Worm (Caenorhabditis elegans) whole organism, L3 larva: ENCODE results near the gene rbm-22.

ENCODE experiments used
- R02D3.7 ChIP-seq: fragments of 150-350 bp; optimal IDR thresholded peaks from 2 replicates; lab custom pipeline; 2014; ENCODE audit warnings: missing biosample characterization, missing genetic modification characterization
- ZK546.5 ChIP-seq: sonication (generic microtip); optimal IDR thresholded peaks from 2 replicates; lab custom pipeline; 2017; ENCODE audit warnings: missing biosample characterization, missing genetic modification characterization
- aly-2 ChIP-seq: fragments of 150-350 bp; optimal IDR thresholded peaks from 2 replicates; lab custom pipeline; 2014; ENCODE audit warnings: missing biosample characterization, missing genetic modification characterization
- ama-1 ChIP-seq: fragments of 150-350 bp; optimal IDR thresholded peaks from 2 replicates; lab custom pipeline; 2018
- ceh-16 ChIP-seq: sonication (generic microtip); optimal IDR thresholded peaks from 2 replicates; lab custom pipeline; 2017; ENCODE audit warnings: missing biosample characterization, missing genetic modification characterization
- ceh-28 ChIP-seq: fragments of 150-350 bp; optimal IDR thresholded peaks from 2 replicates; lab custom pipeline; 2014; ENCODE audit warnings: missing biosample characterization, missing genetic modification reagents, missing genetic modification characterization
- daf-12 ChIP-seq: fragments of 150-350 bp; optimal IDR thresholded peaks from 2 replicates; lab custom pipeline; 2014; ENCODE audit warnings: missing biosample characterization, missing genetic modification reagents, missing genetic modification characterization
- egl-5 ChIP-seq: fragments of 150-350 bp; optimal IDR thresholded peaks from 2 replicates; lab custom pipeline; 2017; ENCODE audit warnings: missing biosample characterization, missing genetic modification reagents, missing genetic modification characterization, inconsistent platforms
- elt-1 ChIP-seq: fragments of 150-350 bp; optimal IDR thresholded peaks from 2 replicates; lab custom pipeline; 2014; ENCODE audit warnings: missing biosample characterization, missing genetic modification characterization
- eor-1 ChIP-seq, 2 experiments: fragments of 150-350 bp; optimal IDR thresholded peaks; 2 replicates each; lab custom pipeline; 2014 to 2018; ENCODE audit warnings: missing biosample characterization in 2 of 2, missing genetic modification characterization in 2 of 2
- fkh-2 ChIP-seq: fragments of 150-350 bp; optimal IDR thresholded peaks from 2 replicates; lab custom pipeline; 2014; ENCODE audit warnings: missing biosample characterization, missing genetic modification reagents, missing genetic modification characterization
- hmg-11 ChIP-seq: sonication (generic microtip); optimal IDR thresholded peaks from 2 replicates; lab custom pipeline; 2016; ENCODE audit warnings: missing genetic modification characterization, missing compliant biosample characterization
- jun-1 ChIP-seq: fragments of 150-350 bp; optimal IDR thresholded peaks from 2 replicates; lab custom pipeline; 2014; ENCODE audit warnings: missing biosample characterization, missing genetic modification reagents, missing genetic modification characterization
- lin-15B ChIP-seq: fragments of 150-350 bp; optimal IDR thresholded peaks from 2 replicates; lab custom pipeline; 2014; ENCODE audit warnings: missing biosample characterization, missing genetic modification characterization
- lin-39 ChIP-seq: fragments of 150-350 bp; optimal IDR thresholded peaks from 2 replicates; lab custom pipeline; 2018; ENCODE audit warnings: missing biosample characterization, missing genetic modification reagents, missing genetic modification characterization
- lsy-12 ChIP-seq: sonication (generic microtip); optimal IDR thresholded peaks from 2 replicates; lab custom pipeline; 2016; ENCODE audit warnings: mild to moderate bottlenecking, missing genetic modification characterization, missing compliant biosample characterization
- mdl-1 ChIP-seq: fragments of 150-350 bp; optimal IDR thresholded peaks from 2 replicates; lab custom pipeline; 2014; ENCODE audit warnings: missing biosample characterization, missing genetic modification characterization
- mml-1 ChIP-seq: fragments of 150-350 bp; sonication (generic microtip); optimal IDR thresholded peaks from 3 replicates; lab custom pipeline; 2014; ENCODE audit warnings: missing biosample characterization, missing genetic modification characterization
- nhr-11 ChIP-seq: fragments of 150-350 bp; optimal IDR thresholded peaks from 2 replicates; lab custom pipeline; 2014; ENCODE audit warnings: missing biosample characterization, missing genetic modification characterization
- nhr-12 ChIP-seq: fragments of 150-350 bp; optimal IDR thresholded peaks from 2 replicates; lab custom pipeline; 2014; ENCODE audit warnings: missing biosample characterization, missing genetic modification characterization
- nhr-23 ChIP-seq: fragments of 150-350 bp; optimal IDR thresholded peaks from 2 replicates; lab custom pipeline; 2014; ENCODE audit warnings: missing biosample characterization, missing genetic modification reagents, missing genetic modification characterization
- nhr-237 ChIP-seq: fragments of 150-350 bp; optimal IDR thresholded peaks from 2 replicates; lab custom pipeline; 2014; ENCODE audit warnings: missing biosample characterization, missing genetic modification characterization
- nhr-28 ChIP-seq: fragments of 150-350 bp; optimal IDR thresholded peaks from 2 replicates; lab custom pipeline; 2014; ENCODE audit warnings: missing biosample characterization, missing genetic modification characterization
- nhr-43 ChIP-seq: sonication (generic microtip); optimal IDR thresholded peaks from 2 replicates; lab custom pipeline; 2016; ENCODE audit warnings: mild to moderate bottlenecking, missing genetic modification characterization, missing compliant biosample characterization; ENCODE audit not compliant: poor library complexity, severe bottlenecking
- nhr-67 ChIP-seq: fragments of 150-350 bp; optimal IDR thresholded peaks from 2 replicates; lab custom pipeline; 2014; ENCODE audit warnings: missing biosample characterization, missing genetic modification characterization
- nhr-76 ChIP-seq: fragments of 150-350 bp; sonication (generic microtip); optimal IDR thresholded peaks from 5 replicates; lab custom pipeline; 2014; ENCODE audit warnings: missing biosample characterization, missing genetic modification characterization
- nhr-77 ChIP-seq: fragments of 150-350 bp; optimal IDR thresholded peaks from 2 replicates; lab custom pipeline; 2014; ENCODE audit warnings: missing biosample characterization, missing genetic modification characterization
- pha-4 ChIP-seq: fragments of 150-350 bp; optimal IDR thresholded peaks from 2 replicates; lab custom pipeline; 2014; ENCODE audit warnings: missing biosample characterization, missing genetic modification reagents, missing genetic modification characterization
- sea-2 ChIP-seq: fragments of 150-350 bp; sonication (generic microtip); optimal IDR thresholded peaks from 4 replicates; lab custom pipeline; 2014; ENCODE audit warnings: missing biosample characterization, missing genetic modification reagents, missing genetic modification characterization
- skn-1 ChIP-seq: fragments of 150-350 bp; optimal IDR thresholded peaks from 2 replicates; lab custom pipeline; 2014; ENCODE audit warnings: missing biosample characterization, missing genetic modification characterization
- tbx-2 ChIP-seq: sonication (generic microtip); optimal IDR thresholded peaks from 2 replicates; lab custom pipeline; 2016; ENCODE audit warnings: mild to moderate bottlenecking, missing genetic modification characterization, missing compliant biosample characterization
- unc-39 ChIP-seq: sonication (generic microtip); optimal IDR thresholded peaks from 4 replicates; lab custom pipeline; 2017; ENCODE audit warnings: missing biosample characterization, missing genetic modification characterization
- unc-62 ChIP-seq: fragments of 150-350 bp; sonication (generic microtip); optimal IDR thresholded peaks from 4 replicates; lab custom pipeline; 2014; ENCODE audit warnings: missing biosample characterization, missing genetic modification reagents, missing genetic modification characterization
- ztf-11 ChIP-seq: fragments of 150-350 bp; optimal IDR thresholded peaks from 2 replicates; lab custom pipeline; 2014; ENCODE audit warnings: missing biosample characterization, missing genetic modification characterization

rbm-22 gene

ce11 chrIV:10894255-10894654 is 33.1 kb downstream of the rbm-22 start, which contains the start of gene srlf-14:
TSS of gene srlf-14 (minus strand) at chrIV:10894355.
- TF ChIP-seq lin-39, result no peak
- TF ChIP-seq unc-39 (tag; lab: Kevin White, UChicago), result no peak
- TF ChIP-seq nhr-43 (tag; lab: Kevin White, UChicago), result no peak

DNA sequence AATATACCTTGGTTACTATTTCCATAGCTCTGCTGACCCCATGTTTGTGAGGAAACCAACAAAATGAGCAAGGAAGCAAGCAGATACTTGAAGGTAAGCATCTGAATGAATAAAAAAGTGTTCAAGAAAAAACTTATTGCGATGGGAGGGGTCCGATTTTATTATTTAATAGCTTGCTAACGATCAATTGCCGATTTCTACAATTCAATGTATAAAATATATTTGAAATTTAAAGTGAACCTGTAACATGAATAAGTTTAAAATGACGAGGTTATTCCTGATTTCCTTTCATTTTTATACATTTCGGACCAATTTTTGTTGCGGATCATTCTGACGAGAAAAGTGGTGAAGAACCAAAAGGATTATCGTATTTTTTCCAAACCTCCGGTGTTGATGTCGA is 35.3 kb downstream of the rbm-22 start, which contains the start of gene srlf-13:
Gene srlf-13, minus strand, starts transcription at position 101 of the 400 bp plus-strand sequence.
- no peak for TF ChIP-seq skn-1 (tag; lab: Kevin White, UChicago)
- no peak for TF ChIP-seq sea-2 (GFP tag; lab: Kevin White, UChicago)
- TF ChIP-seq elt-1, result no peak
- TF ChIP-seq, all 47 proteins: peak for 0

- no peak for TF ChIP-seq hmg-11 (tag; lab: Kevin White, UChicago)
- TF ChIP-seq lsy-12 (tag; lab: Kevin White, UChicago), result no peak
- no peak for TF ChIP-seq jun-1 (tag; lab: Kevin White, UChicago)
- no peak for TF ChIP-seq nhr-67 (tag; lab: Kevin White, UChicago)
- no peak for TF ChIP-seq tbx-2 (tag; lab: Kevin White, UChicago)
- no peak for TF ChIP-seq nhr-76 (tag; lab: Kevin White, UChicago)
- no peak for TF ChIP-seq nhr-43 (tag; lab: Kevin White, UChicago)
- TF ChIP-seq pha-4 (tag; lab: Kevin White, UChicago), result no peak
- TF ChIP-seq R02D3.7 (tag; lab: Kevin White, UChicago), result no peak
- TF ChIP-seq nhr-11, result no peak
- TF ChIP-seq ceh-16 (tag; lab: Kevin White, UChicago), result no peak
- no peak for TF ChIP-seq ama-1
- TF ChIP-seq elt-1, result no peak
- TF ChIP-seq aly-2 (tag; lab: Kevin White, UChicago), result no peak
- TF ChIP-seq daf-12 (tag; lab: Kevin White, UChicago), result no peak
- no peak for TF ChIP-seq eor-1 (tag; optimal IDR thresholded peaks at IDR 0.05; lab: Kevin White, UChicago)
- no peak for TF ChIP-seq lin-15B (tag; lab: Kevin White, UChicago)
- TF ChIP-seq ztf-11, result no peak
Observed at ce11 chrIV:10898160-10898559, 37.0 kb downstream of the rbm-22 start.

DNA sequence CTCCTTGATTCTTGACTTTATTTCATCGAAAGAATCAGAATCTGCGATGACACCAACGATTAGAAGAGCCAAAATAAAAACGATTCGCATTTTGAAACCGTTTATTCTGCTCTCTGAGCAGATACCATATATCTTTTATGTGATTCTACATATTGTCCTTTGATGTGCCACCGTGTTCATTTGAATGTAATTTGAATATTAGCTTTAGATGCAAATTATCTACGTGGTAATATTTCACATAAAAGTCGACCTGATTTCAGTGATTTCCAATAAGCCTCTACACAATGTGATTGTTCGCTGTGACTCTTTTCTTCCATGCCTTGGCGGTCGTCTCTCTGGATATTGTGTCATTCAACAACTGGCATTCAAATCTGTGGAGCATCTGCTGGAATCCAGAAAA is 37.9 kb downstream of the rbm-22 start, which contains the start of the genes F13E9.9 and F13E9.19:
Gene F13E9.9, minus strand, starts transcription at position 101 of the 400 bp plus-strand sequence.
Gene F13E9.19, plus strand, starts transcription at position 316 of the 400 bp plus-strand sequence.
- no peak for TF ChIP-seq lin-39
- no peak for TF ChIP-seq mml-1 (tag; lab: Kevin White, UChicago)
- no peak for TF ChIP-seq daf-12 (tag; lab: Kevin White, UChicago)
- no peak for TF ChIP-seq egl-5 (tag; lab: Kevin White, UChicago)
- no peak for TF ChIP-seq mdl-1 (tag; lab: Kevin White, UChicago)
- no peak for TF ChIP-seq ZK546.5 (tag; lab: Kevin White, UChicago)
- TF ChIP-seq fkh-2 (tag; lab: Kevin White, UChicago), result no peak
- no peak for TF ChIP-seq nhr-76 (tag; lab: Kevin White, UChicago)
- TF ChIP-seq jun-1 (tag; lab: Kevin White, UChicago), result no peak
- TF ChIP-seq nhr-12 (tag; lab: Kevin White, UChicago), result no peak
- TF ChIP-seq unc-62 (GFP tag; lab: Kevin White, UChicago), result no peak
- TF ChIP-seq ceh-28 (tag; lab: Kevin White, UChicago), result no peak
- no peak for TF ChIP-seq ztf-11
- TF ChIP-seq nhr-77, result no peak
- TF ChIP-seq lsy-12 (tag; lab: Kevin White, UChicago), result no peak

DNA sequence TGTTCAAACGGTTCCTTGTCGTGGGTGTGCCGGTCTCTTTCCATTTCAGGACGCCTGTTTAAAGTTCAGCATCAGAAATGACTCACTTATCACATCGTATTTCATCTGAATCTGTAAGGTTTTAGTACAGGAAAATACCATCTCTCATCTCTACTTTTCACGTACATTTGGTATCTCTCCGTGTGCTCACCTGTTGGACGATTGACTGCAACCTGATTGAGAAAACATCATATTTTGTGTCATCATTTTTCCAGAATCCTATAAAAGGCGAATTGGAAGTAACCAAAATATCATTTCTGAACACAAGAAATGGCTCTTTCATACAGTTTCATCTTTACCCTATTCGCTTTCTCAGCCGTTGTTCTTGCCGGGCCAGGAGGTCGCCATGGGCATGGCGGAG is 38.9 kb downstream of the rbm-22 start, which contains the start of gene srlf-30:
Gene srlf-30, plus strand, starts transcription at position 301 of the 400 bp plus-strand sequence.
- no peak for TF ChIP-seq nhr-23 (tag; lab: Kevin White, UChicago)
- no peak for TF ChIP-seq egl-5 (tag; lab: Kevin White, UChicago)
- no peak for TF ChIP-seq nhr-11
- TF ChIP-seq nhr-28 (tag; lab: Kevin White, UChicago), result no peak
- no peak for TF ChIP-seq ceh-16 (tag; lab: Kevin White, UChicago)
- no peak for TF ChIP-seq unc-62 (GFP tag; lab: Kevin White, UChicago)
- no peak for TF ChIP-seq daf-12 (tag; lab: Kevin White, UChicago)
- TF ChIP-seq nhr-237 (tag; lab: Kevin White, UChicago), result no peak
- no peak for TF ChIP-seq tbx-2 (tag; lab: Kevin White, UChicago)
